Fruit fly (Drosophila melanogaster) whole organism, embryonic: ENCODE results near the gene CG44006.

Source experiments
- ATbp ChIP-seq: fragments of 200-800 bp; sonication (Bioruptor generic); optimal IDR thresholded peaks from 2 replicates; lab custom pipeline; 2017; ENCODE audit warnings: missing biosample characterization, mild to moderate bottlenecking, missing genetic modification characterization, missing genetic modification reagents
- Bdp1 ChIP-seq: fragments of 200-800 bp; sonication (Bioruptor generic); optimal IDR thresholded peaks from 3 replicates; lab custom pipeline; 2016; ENCODE audit warnings: missing biosample characterization, missing genetic modification characterization
- Blimp-1 ChIP-seq: fragments of 200-800 bp; sonication (Bioruptor generic); optimal IDR thresholded peaks from 3 replicates; lab custom pipeline; 2018; ENCODE audit warnings: missing biosample characterization, missing genetic modification characterization, mild to moderate bottlenecking, moderate library complexity, missing genetic modification reagents
- CG10274 ChIP-seq: fragments of 200-800 bp; sonication (Bioruptor generic); optimal IDR thresholded peaks from 3 replicates; lab custom pipeline; 2017; ENCODE audit warnings: missing biosample characterization, mild to moderate bottlenecking, missing genetic modification characterization
- CG10565 ChIP-seq: fragments of 200-800 bp; sonication (Bioruptor generic); optimal IDR thresholded peaks from 3 replicates; lab custom pipeline; 2016; ENCODE audit warnings: missing biosample characterization, mild to moderate bottlenecking, missing genetic modification characterization
- CG12071 ChIP-seq: fragments of 200-800 bp; sonication (Bioruptor generic); optimal IDR thresholded peaks from 3 replicates; lab custom pipeline; 2018; ENCODE audit warnings: missing biosample characterization, mild to moderate bottlenecking, missing genetic modification characterization
- CG1233 ChIP-seq: fragments of 200-800 bp; sonication (Bioruptor generic); optimal IDR thresholded peaks from 4 replicates; lab custom pipeline; 2018; ENCODE audit warnings: missing biosample characterization, mild to moderate bottlenecking, missing genetic modification characterization
- CG14050 ChIP-seq: fragments of 200-800 bp; sonication (Bioruptor generic); IDR thresholded peaks from 3 replicates; pipeline ENCODE4 v1.3.6; 2022; ENCODE audit warnings: missing biosample characterization, missing genetic modification characterization
- CG14710 ChIP-seq: fragments of 200-800 bp; sonication (Bioruptor generic); optimal IDR thresholded peaks from 3 replicates; lab custom pipeline; 2019; ENCODE audit warnings: missing biosample characterization, mild to moderate bottlenecking, missing genetic modification characterization, moderate library complexity
- CG1529 ChIP-seq: fragments of 200-800 bp; sonication (Bioruptor generic); optimal IDR thresholded peaks from 3 replicates; lab custom pipeline; 2018; ENCODE audit warnings: missing biosample characterization, missing genetic modification characterization
- CG15514 ChIP-seq: fragments of 200-800 bp; sonication (Bioruptor generic); optimal IDR thresholded peaks from 3 replicates; lab custom pipeline; 2017; ENCODE audit warnings: missing biosample characterization, missing genetic modification characterization, mild to moderate bottlenecking, moderate library complexity, missing genetic modification reagents
- CG17359 ChIP-seq: fragments of 200-800 bp; sonication (Bioruptor generic); optimal IDR thresholded peaks from 3 replicates; lab custom pipeline; 2018; ENCODE audit warnings: missing biosample characterization, mild to moderate bottlenecking, missing genetic modification characterization, moderate library complexity
- CG18476 ChIP-seq: fragments of 200-800 bp; sonication (Bioruptor generic); optimal IDR thresholded peaks from 2 replicates; lab custom pipeline; 2016; ENCODE audit warnings: missing biosample characterization, mild to moderate bottlenecking, missing genetic modification characterization
- CG32532 ChIP-seq: fragments of 200-800 bp; sonication (Bioruptor generic); IDR thresholded peaks from 2 replicates; pipeline ENCODE4 v1.3.6; 2022; ENCODE audit warnings: missing biosample characterization, missing genetic modification characterization
- CG3281 ChIP-seq: fragments of 200-800 bp; sonication (Bioruptor generic); optimal IDR thresholded peaks from 3 replicates; lab custom pipeline; 2017; ENCODE audit warnings: missing biosample characterization, mild to moderate bottlenecking, missing genetic modification characterization
- CG33557 ChIP-seq: fragments of 200-800 bp; sonication (Bioruptor generic); optimal IDR thresholded peaks from 2 replicates; lab custom pipeline; 2019; ENCODE audit warnings: missing biosample characterization, mild to moderate bottlenecking, missing genetic modification characterization, moderate library complexity
- CG3407 ChIP-seq: fragments of 200-800 bp; sonication (Bioruptor generic); optimal IDR thresholded peaks from 2 replicates; lab custom pipeline; 2018; ENCODE audit warnings: missing biosample characterization, mild to moderate bottlenecking, missing genetic modification characterization
- CG3726 ChIP-seq: fragments of 200-800 bp; sonication (Bioruptor generic); IDR thresholded peaks from 3 replicates; pipeline ENCODE4, ENCODE4 v1.3.6; 2022; ENCODE audit warnings: missing biosample characterization, missing genetic modification characterization
- CG3838 ChIP-seq: fragments of 200-800 bp; sonication (Bioruptor generic); optimal IDR thresholded peaks from 3 replicates; lab custom pipeline; 2016; ENCODE audit warnings: missing biosample characterization, missing genetic modification characterization
- CG7963 ChIP-seq: fragments of 200-800 bp; sonication (Bioruptor generic); IDR thresholded peaks from 3 replicates; pipeline ENCODE4 v1.3.6; 2022; ENCODE audit warnings: missing biosample characterization, missing genetic modification characterization; ENCODE audit not compliant: partially characterized antibody
- CG8944 ChIP-seq: fragments of 200-800 bp; sonication (Bioruptor generic); optimal IDR thresholded peaks from 3 replicates; lab custom pipeline; 2016; ENCODE audit warnings: missing biosample characterization, missing genetic modification characterization
- CrebB ChIP-seq: fragments of 200-800 bp; sonication (Bioruptor generic); optimal IDR thresholded peaks from 3 replicates; lab custom pipeline; 2018; ENCODE audit warnings: missing biosample characterization, mild to moderate bottlenecking, missing genetic modification characterization
- D19A ChIP-seq: fragments of 200-800 bp; optimal IDR thresholded peaks from 3 replicates; lab custom pipeline; 2019; ENCODE audit warnings: missing biosample characterization, mild to moderate bottlenecking, missing genetic modification characterization, moderate library complexity
- Dip2 ChIP-seq: fragments of 200-800 bp; sonication (Bioruptor generic); IDR thresholded peaks from 2 replicates; pipeline ENCODE4 v1.3.6; 2022; ENCODE audit warnings: missing biosample characterization, missing genetic modification characterization
- H15 ChIP-seq: fragments of 200-800 bp; sonication (Bioruptor generic); IDR thresholded peaks from 3 replicates; pipeline ENCODE4 v1.3.6; 2022; ENCODE audit warnings: missing biosample characterization, missing genetic modification characterization
- Jarid2 ChIP-seq: fragments of 200-800 bp; sonication (Bioruptor generic); optimal IDR thresholded peaks from 3 replicates; lab custom pipeline; 2017; ENCODE audit warnings: mild to moderate bottlenecking, missing biosample characterization, missing genetic modification reagents, missing genetic modification characterization
- MBD-R2 ChIP-seq: fragments of 200-800 bp; sonication (Bioruptor generic); IDR thresholded peaks from 2 replicates; pipeline ENCODE4 v1.3.6; 2022; ENCODE audit warnings: missing biosample characterization, missing genetic modification characterization
- PHDP ChIP-seq: fragments of 200-800 bp; sonication (Bioruptor generic); optimal IDR thresholded peaks from 3 replicates; lab custom pipeline; 2018; ENCODE audit warnings: missing biosample characterization, mild to moderate bottlenecking, missing genetic modification characterization, moderate library complexity
- Sox100B ChIP-seq: fragments of 200-800 bp; sonication (Bioruptor generic); optimal IDR thresholded peaks from 3 replicates; lab custom pipeline; 2018; ENCODE audit warnings: missing biosample characterization, mild to moderate bottlenecking, missing genetic modification characterization
- Stat92E ChIP-seq, 3 experiments: fragments of >200 bp in 2 of 3; fragments of 200-800 bp in 1 of 3; sonication (Bioruptor generic) in 1 of 3; optimal IDR thresholded peaks; 2 replicates each; lab custom pipeline; 2017 to 2019; ENCODE audit warnings: missing biosample characterization in 3 of 3, missing genetic modification characterization in 3 of 3, mild to moderate bottlenecking in 1 of 3, moderate library complexity in 1 of 3
- Tbp ChIP-seq: fragments of >200 bp; optimal IDR thresholded peaks from 2 replicates; lab custom pipeline; 2018; ENCODE audit warnings: missing biosample characterization, missing genetic modification characterization
- aop ChIP-seq: fragments of 200-800 bp; sonication (Bioruptor generic); IDR thresholded peaks from 2 replicates; pipeline ENCODE4 v1.3.6; 2022; ENCODE audit warnings: missing biosample characterization, missing genetic modification characterization
- cato ChIP-seq: fragments of 200-800 bp; sonication (Bioruptor generic); optimal IDR thresholded peaks from 2 replicates; lab custom pipeline; 2016; ENCODE audit warnings: missing biosample characterization, missing genetic modification characterization, borderline replicate concordance
- cwo ChIP-seq: fragments of 200-800 bp; sonication (Bioruptor generic); optimal IDR thresholded peaks from 3 replicates; lab custom pipeline; 2017; ENCODE audit warnings: missing biosample characterization, missing genetic modification characterization, mild to moderate bottlenecking, moderate library complexity, missing genetic modification reagents
- dimm ChIP-seq: fragments of 200-800 bp; sonication (Bioruptor generic); IDR thresholded peaks from 2 replicates; pipeline ENCODE4 v1.3.6; 2022; ENCODE audit warnings: missing biosample characterization, missing genetic modification characterization
- gfzf ChIP-seq: fragments of 200-800 bp; sonication (Bioruptor generic); optimal IDR thresholded peaks from 2 replicates; lab custom pipeline; 2016; ENCODE audit warnings: missing biosample characterization, mild to moderate bottlenecking, missing genetic modification characterization, moderate library complexity
- hbn ChIP-seq: fragments of 200-800 bp; sonication (Bioruptor generic); IDR thresholded peaks from 2 replicates; pipeline ENCODE4 v1.3.6; 2022; ENCODE audit warnings: missing biosample characterization, missing genetic modification characterization; ENCODE audit not compliant: partially characterized antibody
- ind ChIP-seq: fragments of 200-800 bp; sonication (Bioruptor generic); optimal IDR thresholded peaks from 3 replicates; lab custom pipeline; 2016; ENCODE audit warnings: missing biosample characterization, missing genetic modification characterization
- mirr ChIP-seq: fragments of 200-800 bp; sonication (Bioruptor generic); optimal IDR thresholded peaks from 3 replicates; lab custom pipeline; 2018; ENCODE audit warnings: missing biosample characterization, mild to moderate bottlenecking, missing genetic modification characterization
- nmo ChIP-seq: fragments of 200-800 bp; sonication (Bioruptor generic); optimal IDR thresholded peaks from 2 replicates; lab custom pipeline; 2018; ENCODE audit warnings: missing biosample characterization, mild to moderate bottlenecking, missing genetic modification characterization, moderate library complexity
- pho ChIP-seq: fragments of 200-800 bp; sonication (Bioruptor generic); optimal IDR thresholded peaks from 2 replicates; lab custom pipeline; 2016; ENCODE audit warnings: missing biosample characterization, missing genetic modification characterization
- sens ChIP-seq: fragments of 200-800 bp; sonication (Bioruptor generic); peaks from one replicate; lab custom pipeline; 2016; ENCODE audit warnings: missing biosample characterization, missing genetic modification characterization
- sisA ChIP-seq: fragments of 200-800 bp; sonication (Bioruptor generic); IDR thresholded peaks from 2 replicates; pipeline ENCODE4 v1.3.6; 2022; ENCODE audit warnings: missing biosample characterization, missing genetic modification characterization
- slbo ChIP-seq: fragments of 200-800 bp; sonication (Bioruptor generic); IDR thresholded peaks from 2 replicates; pipeline ENCODE4 v1.3.6; 2022; ENCODE audit warnings: missing biosample characterization, missing genetic modification characterization
- tup ChIP-seq: fragments of 200-800 bp; sonication (Bioruptor generic); optimal IDR thresholded peaks from 2 replicates; lab custom pipeline; 2016; ENCODE audit warnings: missing biosample characterization, mild to moderate bottlenecking, missing genetic modification characterization, moderate library complexity
- unc-4 ChIP-seq: fragments of 200-800 bp; sonication (Bioruptor generic); IDR thresholded peaks from 2 replicates; pipeline ENCODE4 v1.3.6; 2022; ENCODE audit warnings: missing biosample characterization, missing genetic modification characterization; ENCODE audit not compliant: partially characterized antibody
- unpg ChIP-seq: fragments of 200-800 bp; sonication (Bioruptor generic); optimal IDR thresholded peaks from 3 replicates; lab custom pipeline; 2018; ENCODE audit warnings: missing biosample characterization, mild to moderate bottlenecking, missing genetic modification characterization, moderate library complexity
- wek ChIP-seq: fragments of 200-800 bp; sonication (Bioruptor generic); optimal IDR thresholded peaks from 3 replicates; lab custom pipeline; 2018; ENCODE audit warnings: missing biosample characterization, mild to moderate bottlenecking, missing genetic modification characterization, moderate library complexity

Gene CG44006

dm6 chr3L:18109459-18109863 lies 39.5 kb upstream of the CG44006 start, which contains the start of the genes Polr3D and mus304 (continued):
- TF ChIP-seq aop (GFP tag; lab: Robert Waterston, UW): no peak
- TF ChIP-seq CG10274 (GFP tag; lab: Kevin White, UChicago): no peak
- peak; percentile 36; the same call in 1 of the 2 replicates for TF ChIP-seq hbn (GFP tag; lab: Robert Waterston, UW)
- TF ChIP-seq Sox100B: no peak
- TF ChIP-seq CG18476 (GFP tag; lab: Kevin White, UChicago): no peak
- peak; percentile 70 for TF ChIP-seq nmo (GFP tag; lab: Kevin White, UChicago)
- TF ChIP-seq dimm (GFP tag; lab: Robert Waterston, UW): no peak
- TF ChIP-seq Blimp-1: no peak
- no peak for TF ChIP-seq slbo (GFP tag; lab: Robert Waterston, UW)
- no peak for TF ChIP-seq CG3407 (GFP tag; lab: Kevin White, UChicago)
- TF ChIP-seq CG3726 (GFP tag; lab: Robert Waterston, UW): no peak
- TF ChIP-seq tup: no peak
- no peak for TF ChIP-seq CG12071 (GFP tag; lab: Kevin White, UChicago)
- TF ChIP-seq CG3838 (GFP tag; lab: Kevin White, UChicago): no peak
- no peak for TF ChIP-seq Stat92E (GFP tag; optimal IDR thresholded peaks at IDR 0.05; lab: Kevin White, UChicago)
- TF ChIP-seq sisA: no peak
- no peak for TF ChIP-seq ATbp (GFP tag; lab: Kevin White, UChicago)
- TF ChIP-seq Bdp1 (GFP tag; lab: Kevin White, UChicago): no peak
- TF ChIP-seq Dip2 (GFP tag; lab: Robert Waterston, UW): no peak
- TF ChIP-seq CG10565 (GFP tag; lab: Kevin White, UChicago): no peak
- TF ChIP-seq mirr (GFP tag; lab: Kevin White, UChicago): no peak
- no peak for TF ChIP-seq CG33557 (GFP tag; lab: Kevin White, UChicago)
- TF ChIP-seq Jarid2 (GFP tag; lab: Kevin White, UChicago): no peak
- TF ChIP-seq CG17359 (tag; lab: Kevin White, UChicago): no peak
- TF ChIP-seq Tbp (GFP tag; lab: Kevin White, UChicago): no peak
- peak; percentile 12 for TF ChIP-seq D19A (tag; lab: Kevin White, UChicago)
- TF ChIP-seq CG1233 (GFP tag; lab: Kevin White, UChicago): no peak
- no peak for TF ChIP-seq CG14050 (GFP tag; lab: Robert Waterston, UW)
- no peak for TF ChIP-seq CrebB (tag; lab: Kevin White, UChicago)
- peak; percentile 68 for TF ChIP-seq sens (GFP tag; lab: Kevin White, UChicago)
- TF ChIP-seq CG8944 (GFP tag; lab: Kevin White, UChicago): no peak
- TF ChIP-seq CG7963 (GFP tag; lab: Robert Waterston, UW): peak; percentile 46
- peak; percentile 59 for TF ChIP-seq CG14710 (tag; lab: Kevin White, UChicago)
- TF ChIP-seq ind (GFP tag; lab: Kevin White, UChicago): peak; percentile 14
- TF ChIP-seq CG3281: no peak
- TF ChIP-seq CG32532 (GFP tag; lab: Robert Waterston, UW): no peak
- peak; percentile 59; the same call in 1 of the 2 replicates for TF ChIP-seq unc-4 (GFP tag; lab: Robert Waterston, UW)
- no peak for TF ChIP-seq CG1529 (GFP tag; lab: Kevin White, UChicago)
- no peak for TF ChIP-seq wek
- no peak for TF ChIP-seq cwo (GFP tag; lab: Kevin White, UChicago)
- no peak for TF ChIP-seq H15 (GFP tag; lab: Robert Waterston, UW)
- TF ChIP-seq pho (GFP tag; lab: Kevin White, UChicago): no peak
- peak; percentile 92 for TF ChIP-seq CG15514
- TF ChIP-seq MBD-R2: peak; percentile 58
- TF ChIP-seq unpg (GFP tag; lab: Kevin White, UChicago): peak; percentile 14
- TF ChIP-seq PHDP (tag; lab: Kevin White, UChicago): no peak
- TF ChIP-seq gfzf (GFP tag; lab: Kevin White, UChicago): peak; percentile 38
- no peak for TF ChIP-seq cato (GFP tag; lab: Kevin White, UChicago)
